Worm (Caenorhabditis elegans) whole organism, L4 larva: ENCODE data around the gene C10G8.3.

Source experiments
- F44E2.7 ChIP-seq: fragments of 200-800 bp; sonication (Bioruptor generic); IDR thresholded peaks from 2 replicates; pipeline ENCODE4 v2.1.2; 2022; ENCODE audit warnings: missing genetic modification characterization, missing compliant biosample characterization
- Y75B8A.6 ChIP-seq: fragments of 200-800 bp; sonication (Bioruptor generic); IDR thresholded peaks from 2 replicates; pipeline ENCODE4 v1.3.6; 2022; ENCODE audit warnings: missing genetic modification reagents, missing genetic modification characterization, missing compliant biosample characterization
- ZK546.5 ChIP-seq, 2 experiments: sonication (generic microtip); optimal IDR thresholded peaks; 2 replicates each; lab custom pipeline; 2017; ENCODE audit warnings: missing biosample characterization in 2 of 2, missing genetic modification characterization in 2 of 2
- aha-1 ChIP-seq: fragments of 150-350 bp; peaks from one replicate; lab custom pipeline; 2014; ENCODE audit warnings: missing biosample characterization, missing genetic modification characterization
- aly-2 ChIP-seq: sonication (generic microtip); optimal IDR thresholded peaks from 2 replicates; lab custom pipeline; 2018; ENCODE audit warnings: missing biosample characterization, missing genetic modification characterization
- attf-4 ChIP-seq: sonication (generic microtip); optimal IDR thresholded peaks from 3 replicates; lab custom pipeline; 2017; ENCODE audit warnings: missing biosample characterization, missing genetic modification characterization
- ces-1 ChIP-seq: fragments of 150-350 bp; sonication (generic microtip); optimal IDR thresholded peaks from 4 replicates; lab custom pipeline; 2014; ENCODE audit warnings: missing biosample characterization, missing genetic modification reagents, missing genetic modification characterization
- cey-2 ChIP-seq: sonication (generic microtip); optimal IDR thresholded peaks from 3 replicates; lab custom pipeline; 2017; ENCODE audit warnings: missing genetic modification characterization, mild to moderate bottlenecking, missing compliant biosample characterization, antibody characterized with exemption, borderline replicate concordance; ENCODE audit not compliant: insufficient read depth
- daf-16 ChIP-seq, 3 experiments: sonication (generic microtip); optimal IDR thresholded peaks; 2 replicates each; lab custom pipeline; 2016 to 2017; ENCODE audit warnings: missing genetic modification characterization in 3 of 3, missing genetic modification reagents in 3 of 3, mild to moderate bottlenecking in 2 of 3, missing compliant biosample characterization in 2 of 3, missing biosample characterization in 1 of 3, moderate library complexity in 1 of 3
- daf-8 ChIP-seq: fragments of 200-800 bp; sonication (Bioruptor generic); IDR thresholded peaks from 2 replicates; pipeline ENCODE4 v1.3.6; 2022; ENCODE audit warnings: missing genetic modification characterization, missing compliant biosample characterization
- dve-1 ChIP-seq: sonication (generic microtip); optimal IDR thresholded peaks from 2 replicates; lab custom pipeline; 2017; ENCODE audit warnings: antibody characterized with exemption, mild to moderate bottlenecking, missing genetic modification characterization, missing compliant biosample characterization; ENCODE audit not compliant: insufficient read depth
- fkh-10 ChIP-seq: fragments of 150-350 bp; optimal IDR thresholded peaks from 2 replicates; lab custom pipeline; 2014; ENCODE audit warnings: missing biosample characterization, missing genetic modification reagents, missing genetic modification characterization
- hif-1 ChIP-seq, 2 experiments: sonication (generic microtip); optimal IDR thresholded peaks; 2 replicates each; lab custom pipeline; 2016 to 2017; ENCODE audit warnings: missing compliant biosample characterization in 2 of 2, missing genetic modification characterization in 2 of 2, missing genetic modification reagents in 2 of 2, missing genotype in 2 of 2, mild to moderate bottlenecking in 1 of 2
- hlh-30 ChIP-seq: sonication (generic microtip); optimal IDR thresholded peaks from 2 replicates; lab custom pipeline; 2017; ENCODE audit warnings: antibody characterized with exemption, mild to moderate bottlenecking, missing genetic modification characterization, missing compliant biosample characterization; ENCODE audit not compliant: insufficient read depth
- jun-1 ChIP-seq: fragments of 150-350 bp; optimal IDR thresholded peaks from 2 replicates; lab custom pipeline; 2014; ENCODE audit warnings: missing biosample characterization, missing genetic modification reagents, missing genetic modification characterization
- lim-7 ChIP-seq: fragments of 200-800 bp; sonication (Bioruptor generic); IDR thresholded peaks from 2 replicates; pipeline ENCODE4 v1.3.6; 2022; ENCODE audit warnings: missing genetic modification characterization, missing compliant biosample characterization
- lin-13 ChIP-seq: fragments of 150-350 bp; optimal IDR thresholded peaks from 2 replicates; lab custom pipeline; 2014; ENCODE audit warnings: missing biosample characterization, missing genetic modification reagents, missing genetic modification characterization
- lir-3 ChIP-seq: sonication (generic microtip); optimal IDR thresholded peaks from 2 replicates; lab custom pipeline; 2016; ENCODE audit warnings: mild to moderate bottlenecking, missing genetic modification characterization, missing compliant biosample characterization
- madf-9 ChIP-seq: fragments of 200-800 bp; sonication (Bioruptor generic); conservative IDR thresholded peaks from 2 replicates; pipeline ENCODE4 v1.3.6; 2022; ENCODE audit warnings: missing genetic modification reagents, missing genetic modification characterization, missing compliant biosample characterization
- mdl-1 ChIP-seq, 2 experiments: fragments of 150-350 bp in 1 of 2; sonication (generic microtip) in 1 of 2; optimal IDR thresholded peaks; 2 replicates each; lab custom pipeline; 2014 to 2017; ENCODE audit warnings: missing biosample characterization in 2 of 2, missing genetic modification characterization in 2 of 2
- nhr-10 ChIP-seq: fragments of 150-350 bp; optimal IDR thresholded peaks from 2 replicates; lab custom pipeline; 2014; ENCODE audit warnings: missing biosample characterization, missing genetic modification characterization
- nhr-111 ChIP-seq: fragments of 200-800 bp; sonication (Bioruptor generic); optimal IDR thresholded peaks from 2 replicates; lab custom pipeline; 2018; ENCODE audit warnings: mild to moderate bottlenecking, missing genetic modification characterization, missing compliant biosample characterization
- nhr-237 ChIP-seq: sonication (generic microtip); optimal IDR thresholded peaks from 2 replicates; lab custom pipeline; 2017; ENCODE audit warnings: missing biosample characterization, missing genetic modification characterization
- nhr-25 ChIP-seq: sonication (generic microtip); optimal IDR thresholded peaks from 2 replicates; lab custom pipeline; 2017; ENCODE audit warnings: missing genetic modification characterization, mild to moderate bottlenecking, missing compliant biosample characterization, antibody characterized with exemption, moderate library complexity, borderline replicate concordance; ENCODE audit not compliant: insufficient read depth
- nhr-28 ChIP-seq: fragments of 150-350 bp; optimal IDR thresholded peaks from 2 replicates; lab custom pipeline; 2014; ENCODE audit warnings: missing biosample characterization, missing genetic modification characterization
- nhr-42 ChIP-seq: fragments of 200-800 bp; sonication (Bioruptor generic); IDR thresholded peaks from 2 replicates; pipeline ENCODE4 v1.3.6; 2022; ENCODE audit warnings: missing genetic modification characterization, missing compliant biosample characterization
- nhr-6 ChIP-seq: fragments of 150-350 bp; optimal IDR thresholded peaks from 2 replicates; lab custom pipeline; 2014; ENCODE audit warnings: missing biosample characterization, missing genetic modification characterization
- rbr-2 ChIP-seq: sonication (generic microtip); optimal IDR thresholded peaks from 2 replicates; lab custom pipeline; 2016; ENCODE audit warnings: missing genotype, missing genetic modification characterization, missing compliant biosample characterization
- set-16 ChIP-seq: fragments of 200-800 bp; sonication (Bioruptor generic); IDR thresholded peaks from 2 replicates; pipeline ENCODE4 v1.3.6; 2022; ENCODE audit warnings: missing genetic modification reagents, missing genetic modification characterization, missing compliant biosample characterization
- skn-1 ChIP-seq: fragments of 150-350 bp; optimal IDR thresholded peaks from 2 replicates; lab custom pipeline; 2014; ENCODE audit warnings: missing biosample characterization, missing genetic modification characterization
- snpc-1.2 ChIP-seq: fragments of 200-800 bp; sonication (Bioruptor generic); IDR thresholded peaks from 2 replicates; pipeline ENCODE4 v1.3.6; 2022; ENCODE audit warnings: missing genetic modification reagents, missing genetic modification characterization, missing compliant biosample characterization
- spr-3 ChIP-seq: fragments of 200-800 bp; sonication (Bioruptor generic); optimal IDR thresholded peaks from 2 replicates; lab custom pipeline; 2018; ENCODE audit warnings: mild to moderate bottlenecking, missing genetic modification characterization, missing compliant biosample characterization
- unc-62 ChIP-seq, 3 experiments: fragments of 150-350 bp in 1 of 3; sonication (generic microtip); optimal IDR thresholded peaks in 2 of 3; peaks in 1 of 3; 1 replicate in 1 of 3; 2 replicates in 2 of 3; lab custom pipeline; 2014 to 2017; ENCODE audit warnings: missing biosample characterization in 3 of 3, missing genetic modification characterization in 3 of 3, missing genetic modification reagents in 3 of 3, missing genotype in 1 of 3
- zip-11 ChIP-seq: fragments of 200-800 bp; sonication (Bioruptor generic); IDR thresholded peaks from 2 replicates; pipeline ENCODE4 v1.3.6; 2022; ENCODE audit warnings: missing genetic modification characterization, missing compliant biosample characterization
- zip-2 ChIP-seq: fragments of 150-350 bp; optimal IDR thresholded peaks from 2 replicates; lab custom pipeline; 2014; ENCODE audit warnings: missing biosample characterization, missing genetic modification characterization

C10G8.3 gene

ce11 chrV:5295940-5296339 lies 16.6 kb upstream of the C10G8.3 start (continued):
- TF ChIP-seq set-16 (GFP tag; lab: Robert Waterston, UW) (no peak), mdl-1 (tag; optimal IDR thresholded peaks at IDR 0.05; lab: Kevin White, UChicago) (no peak), snpc-1.2 (GFP tag; lab: Robert Waterston, UW) (no peak), madf-9 (GFP tag; lab: Robert Waterston, UW) (no peak), daf-8 (GFP tag; lab: Robert Waterston, UW) (no peak), hlh-30 (tag; lab: Kevin White, UChicago) (peak; percentile 24), lim-7 (GFP tag; lab: Robert Waterston, UW) (no peak), ces-1 (GFP tag; lab: Kevin White, UChicago) (no peak), nhr-237 (no peak)

ce11 chrV:5297740-5298139 lies 14.8 kb upstream of the C10G8.3 start:
- TF ChIP-seq daf-16 (GFP tag; optimal IDR thresholded peaks at IDR 0.05; lab: Kevin White, UChicago): no peak
- TF ChIP-seq daf-16 (tag; optimal IDR thresholded peaks at IDR 0.05; lab: Kevin White, UChicago): no peak
- peak in 1 of 2 experiments; percentile 98 for TF ChIP-seq unc-62 (GFP tag; optimal IDR thresholded peaks at IDR 0.05 in 1 of 2; lab: Kevin White, UChicago)
- no peak for TF ChIP-seq unc-62 (tag; optimal IDR thresholded peaks at IDR 0.05; lab: Kevin White, UChicago)

ce11 chrV:5301226-5301625 lies 11.3 kb upstream of the C10G8.3 start:
- TF ChIP-seq aha-1: peak; percentile 73
- no peak for TF ChIP-seq nhr-25 (tag; lab: Kevin White, UChicago)

ce11 chrV:5303389-5303788 lies 9.2 kb upstream of the C10G8.3 start, which contains the start of gene ncx-2:
TSS of gene ncx-2 (plus strand) at chrV:5303689.
- no peak for TF ChIP-seq lin-13
- TF ChIP-seq ZK546.5 (tag; optimal IDR thresholded peaks at IDR 0.05; lab: Kevin White, UChicago): no peak
- no peak for TF ChIP-seq zip-2
- no peak for TF ChIP-seq F44E2.7
- no peak for TF ChIP-seq hif-1 (tag; optimal IDR thresholded peaks at IDR 0.05; lab: Kevin White, UChicago)
- no peak for TF ChIP-seq nhr-111 (GFP tag; lab: Kevin White, UChicago)
- no peak for TF ChIP-seq set-16 (GFP tag; lab: Robert Waterston, UW)
- TF ChIP-seq fkh-10: no peak
- no peak for TF ChIP-seq aly-2 (tag; lab: Kevin White, UChicago)

- no peak for TF ChIP-seq spr-3 (GFP tag; lab: Kevin White, UChicago)
- TF ChIP-seq nhr-28: no peak
- TF ChIP-seq dve-1 (tag; lab: Kevin White, UChicago): no peak
- no peak for TF ChIP-seq skn-1 (tag; lab: Kevin White, UChicago)
- no peak for TF ChIP-seq nhr-6 (tag; lab: Kevin White, UChicago)
- TF ChIP-seq aha-1: no peak
- TF ChIP-seq nhr-10 (tag; lab: Kevin White, UChicago): no peak
- TF ChIP-seq rbr-2 (tag; lab: Kevin White, UChicago): no peak
These were observed 8.2 kb upstream of the C10G8.3 start for ce11 chrV:5304366-5304765.

ce11 chrV:5311635-5312034 lies 918 bp upstream of the C10G8.3 start, which contains the start of gene C10G8.4:
TSS of gene C10G8.4 (plus strand) at chrV:5311935.
- TF ChIP-seq Y75B8A.6 (GFP tag; lab: Robert Waterston, UW): no peak
- TF ChIP-seq zip-11 (GFP tag; lab: Robert Waterston, UW): no peak
- TF ChIP-seq nhr-42 (GFP tag; lab: Robert Waterston, UW): no peak
- no peak for TF ChIP-seq attf-4 (tag; lab: Kevin White, UChicago)
- no peak for TF ChIP-seq lim-7 (GFP tag; lab: Robert Waterston, UW)
- no peak for TF ChIP-seq cey-2 (tag; lab: Kevin White, UChicago)
- no peak for TF ChIP-seq rbr-2 (tag; lab: Kevin White, UChicago)
- no peak for TF ChIP-seq jun-1 (tag; lab: Kevin White, UChicago)
- no peak for TF ChIP-seq lir-3 (tag; lab: Kevin White, UChicago)
